Worm (Caenorhabditis elegans): ENCODE data around the gene epg-9.

- TF ChIP-seq aly-2 (tag; optimal IDR thresholded peaks at IDR 0.05) (no peak), nhr-71 (tag; optimal IDR thresholded peaks at IDR 0.05) (no peak), lin-13 (GFP tag; optimal IDR thresholded peaks at IDR 0.05) (no peak), skn-1 (tag; optimal IDR thresholded peaks at IDR 0.05) (no peak), snpc-4 (tag; optimal IDR thresholded peaks at IDR 0.05) (no peak), efl-1 (optimal IDR thresholded peaks at IDR 0.05) (no peak), efl-1 (GFP tag; optimal IDR thresholded peaks at IDR 0.05 in 1 of 2) (no peak)
Observed at ce11 chrIV:2618611-2619010, 17.7 kb downstream of the epg-9 start, which contains the start of gene smf-3.

Measured in whole organism, L1 larva.